Fruit fly (Drosophila melanogaster): Measurements from ENCODE around the gene CG7730.
A peak's percentile ranks its signal among the peaks of the same experiment; 100 is the strongest.

Gene CG7730

DNA sequence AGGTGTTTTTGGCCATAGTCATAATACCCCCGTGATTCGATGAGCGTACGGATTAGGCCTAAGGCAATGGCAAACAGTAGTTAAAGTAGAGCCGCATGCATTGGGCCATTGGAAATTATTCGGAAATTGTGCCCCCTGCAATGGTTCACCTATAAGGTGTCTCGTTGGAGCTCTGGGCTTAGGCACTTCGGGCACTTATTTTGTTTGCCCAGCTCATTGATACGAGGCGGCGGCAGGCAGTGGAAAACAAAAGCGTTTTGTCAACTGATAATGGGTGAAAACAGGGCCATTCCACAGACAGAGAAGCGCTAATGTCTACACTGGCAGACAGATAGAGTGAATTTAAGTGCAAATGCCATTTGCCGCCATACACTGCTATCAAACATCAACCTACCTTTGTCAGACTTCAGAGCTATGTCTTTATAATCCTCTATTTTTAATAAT lies 21.0 kb upstream of the CG7730 start (continued):
- TF ChIP-seq Stat92E (GFP tag; optimal IDR thresholded peaks at IDR 0.05) (no peak), HLH54F (GFP tag; optimal IDR thresholded peaks at IDR 0.05) (no peak), Dbx (GFP tag; IDR thresholded peaks at IDR 0.05) (0 out of 3 replicates have a peak, but pooled peaks have one; percentile 46), GATAe (GFP tag; conservative IDR thresholded peaks at IDR 0.05) (no peak), CG13287 (GFP tag; IDR thresholded peaks at IDR 0.05; ENCODE audit: partially characterized antibody) (no peak), lab (GFP tag; optimal IDR thresholded peaks at IDR 0.05) (peak; percentile 59), z (GFP tag; IDR thresholded peaks at IDR 0.05) (0 out of 3 replicates have a peak, but pooled peaks have one; percentile 50), vvl (GFP tag; IDR thresholded peaks at IDR 0.05) (0 out of 2 replicates have a peak, but pooled peaks have one; percentile 42), luna (GFP tag; optimal IDR thresholded peaks at IDR 0.05) (no peak), unc-4 (GFP tag; IDR thresholded peaks at IDR 0.05; ENCODE audit: partially characterized antibody) (no peak), chn (GFP tag; optimal IDR thresholded peaks at IDR 0.05) (no peak), CG7928 (GFP tag; optimal IDR thresholded peaks at IDR 0.05) (peak; percentile 14), CG11398 (GFP tag; optimal IDR thresholded peaks at IDR 0.05) (no peak), ftz-f1 (GFP tag; optimal IDR thresholded peaks at IDR 0.05) (no peak), ssp (GFP tag; IDR thresholded peaks at IDR 0.05) (0 out of 2 replicates have a peak, but pooled peaks have one; percentile 11), CG3995 (GFP tag; optimal IDR thresholded peaks at IDR 0.05) (no peak), sens (GFP tag) (peak; percentile 75), Ada2b (GFP tag; IDR thresholded peaks at IDR 0.05) (peak; percentile 17; the same call in 1 of the 2 replicates), Ptx1 (GFP tag; IDR thresholded peaks at IDR 0.05) (0 out of 2 replicates have a peak, but pooled peaks have one; percentile 31), nom (GFP tag; optimal IDR thresholded peaks at IDR 0.05) (no peak), fd64A (GFP tag; optimal IDR thresholded peaks at IDR 0.05) (no peak), ATbp (GFP tag; optimal IDR thresholded peaks at IDR 0.05) (no peak), Scr (GFP tag; IDR thresholded peaks at IDR 0.05; ENCODE audit: partially characterized antibody) (no peak), Asciz (GFP tag; optimal IDR thresholded peaks at IDR 0.05) (peak; percentile 2), lmd (GFP tag; IDR thresholded peaks at IDR 0.05) (peak; percentile 30; the same call in 1 of the 2 replicates), HmgZ (tag; optimal IDR thresholded peaks at IDR 0.05) (peak; percentile 15), CG2678 (tag; optimal IDR thresholded peaks at IDR 0.05) (no peak), dysf (GFP tag; IDR thresholded peaks at IDR 0.05) (peak; percentile 46; the same call in 2 of the 3 replicates), CG17328 (GFP tag; IDR thresholded peaks at IDR 0.05) (no peak), salm (tag; optimal IDR thresholded peaks at IDR 0.05) (peak; percentile 6), CG11456 (GFP tag; IDR thresholded peaks at IDR 0.05) (peak; percentile 28; the same call in 1 of the 3 replicates), NfI (GFP tag; optimal IDR thresholded peaks at IDR 0.05) (peak; percentile 4), D19A (tag; optimal IDR thresholded peaks at IDR 0.05) (no peak), CG7963 (GFP tag; IDR thresholded peaks at IDR 0.05; ENCODE audit: partially characterized antibody) (no peak), Abd-B (GFP tag; optimal IDR thresholded peaks at IDR 0.05) (peak; percentile 22), Hr78 (GFP tag; optimal IDR thresholded peaks at IDR 0.05) (peak in 1 of 2 experiments; percentile 35), CG6854 (GFP tag; optimal IDR thresholded peaks at IDR 0.05) (no peak), Fer1 (GFP tag; optimal IDR thresholded peaks at IDR 0.05) (peak; percentile 9), dan (GFP tag; IDR thresholded peaks at IDR 0.05) (no peak), so (GFP tag; IDR thresholded peaks at IDR 0.05) (0 out of 3 replicates have a peak, but pooled peaks have one; percentile 41), scrt (GFP tag; optimal IDR thresholded peaks at IDR 0.05) (no peak), sob (GFP tag; IDR thresholded peaks at IDR 0.05) (0 out of 2 replicates have a peak, but pooled peaks have one; percentile 43), Adf1 (GFP tag; IDR thresholded peaks at IDR 0.05) (no peak), CG1603 (tag; optimal IDR thresholded peaks at IDR 0.05) (no peak), Taf1 (GFP tag; IDR thresholded peaks at IDR 0.05) (no peak), slbo (GFP tag; IDR thresholded peaks at IDR 0.05) (peak; percentile 53), repo (GFP tag; optimal IDR thresholded peaks at IDR 0.05) (no peak), tgo (GFP tag; IDR thresholded peaks at IDR 0.05) (peak; percentile 53), zfh1 (GFP tag; IDR thresholded peaks at IDR 0.05) (0 out of 3 replicates have a peak, but pooled peaks have one; percentile 21), toy (GFP tag; IDR thresholded peaks at IDR 0.05) (no peak)
